Fruit fly (Drosophila melanogaster) whole organism, pupa: Measurements from ENCODE around the gene CG18265.

Source experiments
- CG10348 ChIP-seq: fragments of 200-800 bp; sonication (Bioruptor generic); IDR thresholded peaks from 2 replicates; pipeline ENCODE4 v1.3.6; 2022; ENCODE audit warnings: missing biosample characterization, missing genetic modification characterization
- CG12605 ChIP-seq: fragments of 200-800 bp; sonication (Bioruptor generic); IDR thresholded peaks from 2 replicates; pipeline ENCODE4 v1.3.6; 2022; ENCODE audit warnings: missing biosample characterization, missing genetic modification characterization
- CG13204 ChIP-seq: fragments of 200-800 bp; sonication (Bioruptor generic); optimal IDR thresholded peaks from 2 replicates; lab custom pipeline; 2018; ENCODE audit warnings: missing biosample characterization, mild to moderate bottlenecking, missing genetic modification characterization, moderate library complexity
- CG14655 ChIP-seq: fragments of 200-800 bp; sonication (Bioruptor generic); optimal IDR thresholded peaks from 3 replicates; lab custom pipeline; 2017; ENCODE audit warnings: mild to moderate bottlenecking, missing biosample characterization, missing genetic modification reagents, missing genetic modification characterization
- CG15710 ChIP-seq: fragments of 200-800 bp; sonication (Bioruptor generic); optimal IDR thresholded peaks from 2 replicates; lab custom pipeline; 2018; ENCODE audit warnings: missing biosample characterization, mild to moderate bottlenecking, missing genetic modification characterization, moderate library complexity
- CG17806 ChIP-seq: fragments of 200-800 bp; sonication (Bioruptor generic); optimal IDR thresholded peaks from 2 replicates; lab custom pipeline; 2018; ENCODE audit warnings: missing biosample characterization, mild to moderate bottlenecking, missing genetic modification characterization, moderate library complexity
- CG32121 ChIP-seq: fragments of 200-800 bp; sonication (Bioruptor generic); IDR thresholded peaks from 2 replicates; pipeline ENCODE4 v1.3.6; 2022; ENCODE audit warnings: missing biosample characterization, missing genetic modification characterization
- CG34367 ChIP-seq: fragments of 200-800 bp; sonication (Bioruptor generic); optimal IDR thresholded peaks from 2 replicates; lab custom pipeline; 2018; ENCODE audit warnings: missing biosample characterization, mild to moderate bottlenecking, missing genetic modification characterization
- CG4496 ChIP-seq: fragments of 200-800 bp; sonication (Bioruptor generic); IDR thresholded peaks from 3 replicates; pipeline ENCODE4 v1.3.6; 2022; ENCODE audit warnings: missing biosample characterization, missing genetic modification characterization
- CG8159 ChIP-seq: fragments of 200-800 bp; sonication (Bioruptor generic); optimal IDR thresholded peaks from 3 replicates; lab custom pipeline; 2018; ENCODE audit warnings: missing biosample characterization, mild to moderate bottlenecking, missing genetic modification characterization, moderate library complexity
- CG8301 ChIP-seq: fragments of 200-800 bp; sonication (Bioruptor generic); optimal IDR thresholded peaks from 2 replicates; lab custom pipeline; 2018; ENCODE audit warnings: missing biosample characterization, mild to moderate bottlenecking, missing genetic modification characterization
- CG9948 ChIP-seq: fragments of 200-800 bp; sonication (Bioruptor generic); optimal IDR thresholded peaks from 2 replicates; lab custom pipeline; 2018; ENCODE audit warnings: missing biosample characterization, mild to moderate bottlenecking, missing genetic modification characterization, moderate library complexity
- D1 ChIP-seq: fragments of 200-800 bp; sonication (Bioruptor generic); optimal IDR thresholded peaks from 2 replicates; lab custom pipeline; 2018; ENCODE audit warnings: missing biosample characterization, mild to moderate bottlenecking, missing genetic modification characterization, moderate library complexity
- EcR ChIP-seq: fragments of 200-800 bp; sonication (Bioruptor generic); optimal IDR thresholded peaks from 3 replicates; lab custom pipeline; 2019; ENCODE audit warnings: missing biosample characterization, missing genetic modification characterization, mild to moderate bottlenecking, moderate library complexity, missing genetic modification reagents
- Ets98B ChIP-seq: fragments of 200-800 bp; sonication (Bioruptor generic); IDR thresholded peaks from 2 replicates; pipeline ENCODE4 v1.3.6; 2022; ENCODE audit warnings: missing biosample characterization, missing genetic modification characterization
- Pif1A ChIP-seq: fragments of 200-800 bp; sonication (Bioruptor generic); optimal IDR thresholded peaks from 3 replicates; lab custom pipeline; 2016; ENCODE audit warnings: missing biosample characterization, missing genetic modification characterization
- Pif1B ChIP-seq: fragments of 200-800 bp; sonication (Bioruptor generic); optimal IDR thresholded peaks from 3 replicates; lab custom pipeline; 2016; ENCODE audit warnings: missing biosample characterization, missing genetic modification characterization
- Snoo ChIP-seq: fragments of 200-800 bp; sonication (Bioruptor generic); optimal IDR thresholded peaks from 3 replicates; lab custom pipeline; 2017; ENCODE audit warnings: missing biosample characterization, mild to moderate bottlenecking, missing genetic modification characterization, inconsistent platforms
- fd96Ca ChIP-seq: fragments of 200-800 bp; sonication (Bioruptor generic); IDR thresholded peaks from 3 replicates; pipeline ENCODE4 v1.3.6; 2022; ENCODE audit warnings: missing biosample characterization, missing genetic modification characterization
- gl ChIP-seq: fragments of 200-800 bp; sonication (Bioruptor generic); optimal IDR thresholded peaks from 2 replicates; lab custom pipeline; 2018; ENCODE audit warnings: missing biosample characterization, mild to moderate bottlenecking, missing genetic modification characterization
- rn ChIP-seq: fragments of 200-800 bp; sonication (Bioruptor generic); IDR thresholded peaks from 2 replicates; pipeline ENCODE4 v1.3.6; 2022; ENCODE audit warnings: missing biosample characterization, missing genetic modification characterization

CG18265 gene

DNA sequence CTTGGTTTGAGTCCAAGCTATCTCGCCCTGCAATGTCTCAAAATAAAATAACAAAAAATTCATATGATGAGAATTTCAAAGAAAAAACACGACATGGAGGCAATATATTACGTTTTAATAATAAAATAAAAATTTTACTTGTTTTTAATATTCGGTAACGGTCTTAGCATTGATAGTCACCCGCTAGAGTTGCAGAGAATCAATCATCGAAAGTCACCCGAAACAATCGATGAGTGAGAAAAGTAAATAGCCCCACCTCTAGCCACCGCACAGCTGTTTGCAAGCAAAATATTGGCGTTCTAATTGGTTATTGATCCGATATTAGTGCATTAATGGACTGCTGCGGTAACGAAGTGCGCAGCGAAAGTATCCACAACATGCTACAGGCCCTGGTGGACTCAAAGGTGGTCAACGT, 36.8 kb downstream of the CG18265 start, which contains the start of gene CG34250:
Gene CG34250, plus strand, starts transcription at position 244 of the 415 bp plus-strand sequence.
- TF ChIP-seq CG13204 = no peak
- no peak for TF ChIP-seq Snoo
- TF ChIP-seq CG34367 = no peak
- TF ChIP-seq D1 (tag; lab: Kevin White, UChicago) = peak; percentile 82
- no peak for TF ChIP-seq CG32121 (GFP tag; lab: Robert Waterston, UW)
- TF ChIP-seq gl (tag; lab: Kevin White, UChicago) = no peak
- TF ChIP-seq, all 21 proteins: peak for 1

DNA sequence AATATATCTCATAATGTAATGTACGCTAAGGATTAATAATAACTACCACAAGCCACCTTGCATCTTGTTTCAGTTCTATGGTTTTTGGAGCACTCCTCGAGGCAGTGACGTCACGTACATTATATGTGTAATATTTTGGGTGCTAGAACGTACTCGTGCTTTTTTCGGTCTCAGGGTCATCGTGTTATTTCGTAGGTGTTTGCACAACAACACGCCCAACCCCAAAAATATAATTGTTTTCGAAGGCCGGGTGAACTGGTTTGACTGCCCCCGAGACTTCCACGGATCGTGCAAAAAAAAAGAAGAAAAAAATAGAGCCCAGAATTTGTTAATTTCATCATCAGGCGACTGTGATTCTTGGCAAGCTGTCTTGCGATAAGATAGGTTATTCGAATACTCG, 37.3 kb downstream of the CG18265 start:
- TF ChIP-seq CG17806 (tag; lab: Kevin White, UChicago) (no peak), CG15710 (no peak), CG4496 (GFP tag; lab: Robert Waterston, UW) (no peak), CG9948 (tag; lab: Kevin White, UChicago) (no peak), rn (GFP tag; lab: Robert Waterston, UW) (no peak), Pif1A (no peak), CG12605 (GFP tag; lab: Robert Waterston, UW) (no peak), gl (tag; lab: Kevin White, UChicago) (no peak), fd96Ca (no peak), CG8159 (tag; lab: Kevin White, UChicago) (no peak), CG32121 (GFP tag; lab: Robert Waterston, UW) (no peak), CG8301 (tag; lab: Kevin White, UChicago) (no peak), D1 (tag; lab: Kevin White, UChicago) (no peak), CG14655 (no peak), EcR (no peak), Pif1B (no peak), CG10348 (GFP tag; lab: Robert Waterston, UW) (no peak), Ets98B (GFP tag; lab: Robert Waterston, UW) (no peak), CG34367 (no peak)

DNA sequence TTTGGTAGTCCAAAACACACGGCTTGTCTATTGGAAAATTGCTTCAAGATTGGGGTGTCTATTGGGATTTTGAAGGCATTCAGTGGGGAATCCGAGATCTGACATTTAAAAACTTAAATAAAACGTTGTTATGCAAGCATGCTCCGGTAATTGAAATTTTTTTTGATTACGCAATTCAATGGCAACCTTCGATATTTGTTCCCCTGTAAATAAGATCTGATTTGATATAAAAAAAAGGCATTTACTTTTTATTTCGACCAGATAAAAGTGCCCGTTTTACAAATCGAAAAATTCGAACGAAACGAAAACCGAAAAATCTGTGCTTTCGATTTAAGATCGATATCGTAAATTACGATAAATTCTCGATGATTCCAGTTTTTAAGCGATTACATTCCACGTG, 39.6 kb downstream of the CG18265 start, which contains the start of the genes CG13733 and qjt:
Gene CG13733, minus strand, starts transcription at position 101 of the 400 bp plus-strand sequence.
Gene qjt, plus strand, starts transcription at position 271 of the 400 bp plus-strand sequence.
- no peak for TF ChIP-seq Pif1A
- no peak for TF ChIP-seq D1 (tag; lab: Kevin White, UChicago)
- TF ChIP-seq CG12605 (GFP tag; lab: Robert Waterston, UW) = no peak
- TF ChIP-seq fd96Ca = no peak
- TF ChIP-seq CG8301 (tag; lab: Kevin White, UChicago) = no peak
- no peak for TF ChIP-seq Ets98B (GFP tag; lab: Robert Waterston, UW)
- no peak for TF ChIP-seq CG17806 (tag; lab: Kevin White, UChicago)
- TF ChIP-seq, all 21 proteins: peak for 0

DNA sequence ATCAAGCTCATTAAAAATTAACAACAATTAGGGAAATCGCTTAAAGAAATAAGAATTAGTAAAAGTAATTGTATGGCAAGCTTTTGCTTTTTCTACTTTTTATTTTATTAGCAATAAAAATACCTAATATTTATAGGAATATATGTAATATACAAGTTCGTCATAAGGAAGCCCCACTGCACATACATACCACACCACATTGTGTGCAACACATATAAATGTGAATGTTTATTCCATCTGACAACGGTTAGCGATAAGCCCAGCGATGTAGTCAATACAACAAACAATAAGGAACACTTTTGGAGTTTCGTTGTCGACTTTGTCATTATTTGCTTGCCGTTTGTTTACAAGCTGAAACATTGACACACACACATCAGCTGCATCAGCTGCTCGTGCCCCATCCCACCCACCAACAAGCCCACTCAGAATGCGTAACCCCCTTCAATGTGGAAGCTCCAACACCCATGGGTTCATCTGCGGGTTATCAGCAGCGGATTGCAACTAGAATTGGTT, 46.1 kb downstream of the CG18265 start:
- peak; percentile 25 for TF ChIP-seq CG34367
- 0 out of 3 replicates have a peak, but pooled peaks have one; percentile 11 for TF ChIP-seq CG4496 (GFP tag; lab: Robert Waterston, UW)
- TF ChIP-seq Pif1A = peak; percentile 46
- TF ChIP-seq CG8301 (tag; lab: Kevin White, UChicago) = peak; percentile 48
- peak; percentile 26 for TF ChIP-seq CG15710
- no peak for TF ChIP-seq rn (GFP tag; lab: Robert Waterston, UW)
- peak; percentile 72 for TF ChIP-seq gl (tag; lab: Kevin White, UChicago)
- no peak for TF ChIP-seq D1 (tag; lab: Kevin White, UChicago)
- peak; percentile 20 for TF ChIP-seq CG17806 (tag; lab: Kevin White, UChicago)
- no peak; the same call in 2 of the 3 replicates for TF ChIP-seq fd96Ca
- no peak for TF ChIP-seq CG10348 (GFP tag; lab: Robert Waterston, UW)
- TF ChIP-seq CG8159 (tag; lab: Kevin White, UChicago) = peak; percentile 50
- TF ChIP-seq CG13204 = no peak
- TF ChIP-seq EcR = peak; percentile 50
- TF ChIP-seq Snoo = peak; percentile 59
- TF ChIP-seq CG9948 (tag; lab: Kevin White, UChicago) = peak; percentile 36
- TF ChIP-seq Ets98B (GFP tag; lab: Robert Waterston, UW) = no peak
- peak; percentile 7 for TF ChIP-seq CG14655
- peak; percentile 43 for TF ChIP-seq Pif1B
- peak; percentile 38 for TF ChIP-seq CG32121 (GFP tag; lab: Robert Waterston, UW)
- no peak for TF ChIP-seq CG12605 (GFP tag; lab: Robert Waterston, UW)

DNA sequence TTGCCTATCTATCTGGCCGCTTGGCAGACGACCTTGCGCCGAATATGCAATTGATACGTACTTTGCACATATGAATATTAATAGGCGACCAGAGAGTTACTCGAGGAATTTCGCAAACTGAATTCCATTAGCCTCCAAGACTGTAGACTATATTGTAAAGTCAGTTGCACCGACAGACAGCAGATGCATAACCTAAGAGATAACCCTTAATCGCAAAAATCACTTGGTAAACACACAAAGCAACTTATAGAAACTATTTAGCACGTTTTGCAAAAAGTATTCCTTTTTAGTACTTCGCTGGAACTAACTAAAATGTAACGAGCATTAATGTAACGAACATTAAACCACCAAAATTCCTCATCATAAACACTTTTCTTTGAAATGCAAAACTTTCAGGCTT, 46.9 kb downstream of the CG18265 start, which contains the start of gene CG6333:
Gene CG6333, minus strand, starts transcription at position 101 of the 400 bp plus-strand sequence.
- no peak for TF ChIP-seq CG8301 (tag; lab: Kevin White, UChicago)
- no peak for TF ChIP-seq CG12605 (GFP tag; lab: Robert Waterston, UW)
- no peak for TF ChIP-seq CG17806 (tag; lab: Kevin White, UChicago)
- TF ChIP-seq EcR = no peak
- no peak for TF ChIP-seq CG10348 (GFP tag; lab: Robert Waterston, UW)
- TF ChIP-seq CG9948 (tag; lab: Kevin White, UChicago) = no peak

DNA sequence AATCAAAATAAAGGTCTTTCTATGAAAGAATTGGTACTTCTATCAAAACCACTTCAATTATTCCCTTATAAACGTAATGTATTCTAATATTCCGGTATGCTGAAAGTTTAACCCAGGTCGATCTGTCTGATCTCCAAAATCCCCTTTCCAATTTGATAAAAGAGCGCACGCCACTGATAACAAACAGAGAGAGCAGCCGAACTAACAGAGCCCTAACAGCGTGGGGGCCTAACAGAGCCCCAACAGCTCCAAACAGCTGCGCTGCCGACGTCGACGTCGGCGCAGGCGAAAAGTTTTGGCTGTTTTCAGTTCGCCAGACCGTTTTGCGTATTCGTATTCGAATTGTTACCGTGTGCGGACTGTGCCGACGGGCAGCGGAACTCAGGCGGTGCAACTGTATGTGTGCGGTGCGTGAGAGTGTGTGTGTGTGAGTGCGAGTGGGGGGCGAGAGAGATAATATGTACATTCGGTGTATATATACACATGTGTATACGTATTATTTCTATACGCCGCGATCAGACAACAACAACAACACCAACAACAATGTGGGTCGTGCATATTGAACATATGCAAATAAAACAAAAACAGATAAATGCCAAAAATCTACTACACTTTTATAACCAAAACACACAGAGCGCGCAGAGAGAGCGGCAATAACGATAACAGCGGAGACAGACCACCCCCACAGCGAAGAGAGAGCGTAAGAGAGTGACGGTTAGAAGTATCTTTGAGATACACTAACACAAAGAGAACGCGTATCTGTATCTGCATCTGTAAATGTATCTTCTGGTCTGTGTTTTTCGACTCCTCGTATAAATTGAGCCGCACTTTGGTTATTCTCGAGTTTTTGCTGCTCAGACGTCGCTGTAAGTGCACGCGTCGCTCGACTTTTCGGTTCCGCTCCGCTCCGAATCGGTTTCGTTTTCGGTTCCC, 47.9 kb downstream of the CG18265 start, which contains the start of gene Oatp74D:
Gene Oatp74D, plus strand, starts transcription at position 325 of the 933 bp plus-strand sequence.
- TF ChIP-seq rn (GFP tag; lab: Robert Waterston, UW) (no peak), CG34367 (no peak), gl (tag; lab: Kevin White, UChicago) (no peak), Pif1A (peak; percentile 71), CG8159 (tag; lab: Kevin White, UChicago) (peak; percentile 4), CG12605 (GFP tag; lab: Robert Waterston, UW) (peak; percentile 77), CG9948 (tag; lab: Kevin White, UChicago) (peak; percentile 32), CG4496 (GFP tag; lab: Robert Waterston, UW) (peak; percentile 86), CG32121 (GFP tag; lab: Robert Waterston, UW) (peak; percentile 49; the same call in 1 of the 2 replicates), CG10348 (GFP tag; lab: Robert Waterston, UW) (no peak), Snoo (peak; percentile 37), CG8301 (tag; lab: Kevin White, UChicago) (peak; percentile 34), CG15710 (no peak), CG13204 (peak; percentile 86), EcR (peak; percentile 85), CG17806 (tag; lab: Kevin White, UChicago) (peak; percentile 30), Pif1B (no peak), CG14655 (peak; percentile 22), D1 (tag; lab: Kevin White, UChicago) (no peak), fd96Ca (no peak; the same call in 1 of the 3 replicates), Ets98B (GFP tag; lab: Robert Waterston, UW) (peak; percentile 77)
